Fruit fly (Drosophila melanogaster) whole organism, pupa: ENCODE measurements around the gene CG15579.

Experiments used
- CG10348 ChIP-seq: fragments of 200-800 bp; sonication (Bioruptor generic); IDR thresholded peaks from 2 replicates; pipeline ENCODE4 v1.3.6; 2022; ENCODE audit warnings: missing biosample characterization, missing genetic modification characterization
- CG12605 ChIP-seq: fragments of 200-800 bp; sonication (Bioruptor generic); IDR thresholded peaks from 2 replicates; pipeline ENCODE4 v1.3.6; 2022; ENCODE audit warnings: missing biosample characterization, missing genetic modification characterization
- CG13204 ChIP-seq: fragments of 200-800 bp; sonication (Bioruptor generic); optimal IDR thresholded peaks from 2 replicates; lab custom pipeline; 2018; ENCODE audit warnings: missing biosample characterization, mild to moderate bottlenecking, missing genetic modification characterization, moderate library complexity
- CG14655 ChIP-seq: fragments of 200-800 bp; sonication (Bioruptor generic); optimal IDR thresholded peaks from 3 replicates; lab custom pipeline; 2017; ENCODE audit warnings: mild to moderate bottlenecking, missing biosample characterization, missing genetic modification reagents, missing genetic modification characterization
- CG15710 ChIP-seq: fragments of 200-800 bp; sonication (Bioruptor generic); optimal IDR thresholded peaks from 2 replicates; lab custom pipeline; 2018; ENCODE audit warnings: missing biosample characterization, mild to moderate bottlenecking, missing genetic modification characterization, moderate library complexity
- CG17806 ChIP-seq: fragments of 200-800 bp; sonication (Bioruptor generic); optimal IDR thresholded peaks from 2 replicates; lab custom pipeline; 2018; ENCODE audit warnings: missing biosample characterization, mild to moderate bottlenecking, missing genetic modification characterization, moderate library complexity
- CG32121 ChIP-seq: fragments of 200-800 bp; sonication (Bioruptor generic); IDR thresholded peaks from 2 replicates; pipeline ENCODE4 v1.3.6; 2022; ENCODE audit warnings: missing biosample characterization, missing genetic modification characterization
- CG34367 ChIP-seq: fragments of 200-800 bp; sonication (Bioruptor generic); optimal IDR thresholded peaks from 2 replicates; lab custom pipeline; 2018; ENCODE audit warnings: missing biosample characterization, mild to moderate bottlenecking, missing genetic modification characterization
- CG4496 ChIP-seq: fragments of 200-800 bp; sonication (Bioruptor generic); IDR thresholded peaks from 3 replicates; pipeline ENCODE4 v1.3.6; 2022; ENCODE audit warnings: missing biosample characterization, missing genetic modification characterization
- CG8159 ChIP-seq: fragments of 200-800 bp; sonication (Bioruptor generic); optimal IDR thresholded peaks from 3 replicates; lab custom pipeline; 2018; ENCODE audit warnings: missing biosample characterization, mild to moderate bottlenecking, missing genetic modification characterization, moderate library complexity
- CG8301 ChIP-seq: fragments of 200-800 bp; sonication (Bioruptor generic); optimal IDR thresholded peaks from 2 replicates; lab custom pipeline; 2018; ENCODE audit warnings: missing biosample characterization, mild to moderate bottlenecking, missing genetic modification characterization
- CG9948 ChIP-seq: fragments of 200-800 bp; sonication (Bioruptor generic); optimal IDR thresholded peaks from 2 replicates; lab custom pipeline; 2018; ENCODE audit warnings: missing biosample characterization, mild to moderate bottlenecking, missing genetic modification characterization, moderate library complexity
- D1 ChIP-seq: fragments of 200-800 bp; sonication (Bioruptor generic); optimal IDR thresholded peaks from 2 replicates; lab custom pipeline; 2018; ENCODE audit warnings: missing biosample characterization, mild to moderate bottlenecking, missing genetic modification characterization, moderate library complexity
- EcR ChIP-seq: fragments of 200-800 bp; sonication (Bioruptor generic); optimal IDR thresholded peaks from 3 replicates; lab custom pipeline; 2019; ENCODE audit warnings: missing biosample characterization, missing genetic modification characterization, mild to moderate bottlenecking, moderate library complexity, missing genetic modification reagents
- Ets98B ChIP-seq: fragments of 200-800 bp; sonication (Bioruptor generic); IDR thresholded peaks from 2 replicates; pipeline ENCODE4 v1.3.6; 2022; ENCODE audit warnings: missing biosample characterization, missing genetic modification characterization
- Pif1A ChIP-seq: fragments of 200-800 bp; sonication (Bioruptor generic); optimal IDR thresholded peaks from 3 replicates; lab custom pipeline; 2016; ENCODE audit warnings: missing biosample characterization, missing genetic modification characterization
- Pif1B ChIP-seq: fragments of 200-800 bp; sonication (Bioruptor generic); optimal IDR thresholded peaks from 3 replicates; lab custom pipeline; 2016; ENCODE audit warnings: missing biosample characterization, missing genetic modification characterization
- Snoo ChIP-seq: fragments of 200-800 bp; sonication (Bioruptor generic); optimal IDR thresholded peaks from 3 replicates; lab custom pipeline; 2017; ENCODE audit warnings: missing biosample characterization, mild to moderate bottlenecking, missing genetic modification characterization, inconsistent platforms
- fd96Ca ChIP-seq: fragments of 200-800 bp; sonication (Bioruptor generic); IDR thresholded peaks from 3 replicates; pipeline ENCODE4 v1.3.6; 2022; ENCODE audit warnings: missing biosample characterization, missing genetic modification characterization
- gl ChIP-seq: fragments of 200-800 bp; sonication (Bioruptor generic); optimal IDR thresholded peaks from 2 replicates; lab custom pipeline; 2018; ENCODE audit warnings: missing biosample characterization, mild to moderate bottlenecking, missing genetic modification characterization
- rn ChIP-seq: fragments of 200-800 bp; sonication (Bioruptor generic); IDR thresholded peaks from 2 replicates; pipeline ENCODE4 v1.3.6; 2022; ENCODE audit warnings: missing biosample characterization, missing genetic modification characterization

The CG15579 gene

DNA sequence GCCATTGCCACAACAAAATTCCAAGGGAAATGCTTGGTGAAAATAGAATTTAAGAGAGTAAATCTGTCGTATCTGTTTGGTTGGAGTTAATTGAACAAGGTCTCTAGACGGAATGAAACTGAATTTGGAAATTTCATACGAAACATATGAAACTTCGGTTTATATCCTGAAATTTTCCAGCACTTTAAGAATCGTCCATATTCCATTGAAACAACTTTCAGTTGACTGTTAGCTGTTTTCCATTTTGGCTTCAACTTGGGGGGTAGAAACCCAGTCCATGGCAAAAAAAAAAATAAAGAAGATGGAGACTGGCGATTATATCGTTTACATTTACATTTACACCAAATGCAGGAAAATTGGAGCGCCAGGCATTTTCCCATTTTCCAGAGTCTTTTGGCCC is at the start of gene CG15579:
CG15579 (minus strand) TSS at position 101 of the 400 bp plus-strand sequence.
- TF ChIP-seq CG10348 (no peak), CG4496 (GFP tag; lab: Robert Waterston, UW) (no peak)
- TF ChIP-seq, all 21 proteins: peak for 0

DNA sequence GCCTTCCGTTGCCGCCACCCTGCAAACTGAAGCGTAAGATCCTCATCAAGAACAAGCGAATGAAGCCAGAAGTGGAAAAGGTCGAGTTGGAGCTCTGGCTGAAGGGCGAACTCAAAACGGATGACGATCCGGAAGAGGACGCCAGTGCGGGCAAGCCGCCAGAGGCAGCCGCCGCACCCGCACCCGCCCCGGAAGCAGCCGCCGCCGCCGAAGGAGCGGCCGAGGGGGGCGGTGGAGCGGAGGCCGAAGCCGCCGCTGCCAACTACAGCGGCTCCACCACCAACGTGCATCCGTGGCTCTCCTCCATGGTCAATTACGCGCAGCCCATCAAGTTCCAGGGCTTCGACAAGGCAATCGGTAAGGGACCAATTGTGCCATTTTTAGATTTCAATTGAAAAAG is 46.9 kb upstream of the CG15579 start:
- TF ChIP-seq CG34367 (no peak), gl (tag; lab: Kevin White, UChicago) (no peak), Pif1A (GFP tag; lab: Kevin White, UChicago) (no peak), CG32121 (no peak), CG12605 (GFP tag; lab: Robert Waterston, UW) (no peak), CG4496 (GFP tag; lab: Robert Waterston, UW) (no peak), Snoo (tag; lab: Kevin White, UChicago) (no peak), CG10348 (no peak), Ets98B (GFP tag; lab: Robert Waterston, UW) (no peak), D1 (tag; lab: Kevin White, UChicago) (no peak), EcR (no peak), Pif1B (GFP tag; lab: Kevin White, UChicago) (no peak), CG15710 (no peak), CG8301 (no peak), CG13204 (no peak), fd96Ca (GFP tag; lab: Robert Waterston, UW) (no peak), CG17806 (tag; lab: Kevin White, UChicago) (no peak)

DNA sequence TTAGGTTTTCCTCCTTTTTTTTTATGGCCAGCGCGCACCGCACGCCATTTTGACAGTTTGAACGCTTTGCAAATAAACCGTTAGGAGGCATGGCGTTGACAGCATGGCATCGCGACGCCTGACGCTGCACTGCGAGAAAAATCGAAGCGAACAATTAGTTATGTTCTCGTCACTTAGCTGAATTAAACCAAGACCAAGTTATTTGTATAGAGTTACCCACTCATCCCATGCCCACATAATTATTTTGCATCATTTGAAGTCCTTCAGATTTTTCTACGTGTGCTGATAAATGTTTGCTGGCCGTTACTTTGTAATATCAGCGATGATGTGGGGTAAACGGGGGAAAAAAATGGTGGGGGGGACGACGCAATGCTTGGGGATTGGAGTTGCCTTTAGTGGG is 18.2 kb upstream of the CG15579 start:
- TF ChIP-seq fd96Ca (GFP tag; lab: Robert Waterston, UW) = peak; percentile 33; the same call in 1 of the 3 replicates
- peak; percentile 20; the same call in 1 of the 2 replicates for TF ChIP-seq CG32121
- TF ChIP-seq Ets98B (GFP tag; lab: Robert Waterston, UW) = 0 out of 2 replicates have a peak, but pooled peaks have one; percentile 11
- TF ChIP-seq CG4496 (GFP tag; lab: Robert Waterston, UW) = 0 out of 3 replicates have a peak, but pooled peaks have one; percentile 39
- no peak for TF ChIP-seq EcR
- TF ChIP-seq CG8301 = no peak
- peak; percentile 18 for TF ChIP-seq CG14655 (GFP tag; lab: Kevin White, UChicago)
- TF ChIP-seq Pif1A (GFP tag; lab: Kevin White, UChicago) = no peak

DNA sequence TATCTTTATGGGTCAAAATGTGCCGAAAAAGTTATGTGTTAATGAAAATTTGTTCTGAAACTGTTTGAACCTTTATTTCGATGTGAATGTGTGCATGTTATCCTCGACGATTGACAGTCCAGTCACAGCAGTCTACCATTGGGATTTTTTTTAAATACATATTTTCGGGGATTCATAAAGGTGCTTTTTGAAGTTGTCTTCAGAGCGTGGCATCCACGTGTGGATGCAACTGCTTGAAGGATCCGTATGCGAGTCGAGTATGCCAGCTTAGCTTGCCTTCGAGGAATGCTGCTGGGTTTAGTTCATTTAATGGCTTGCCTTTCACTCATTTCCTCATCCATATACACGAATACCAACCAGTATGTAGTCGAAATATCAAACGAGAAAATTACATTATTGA is 17.8 kb upstream of the CG15579 start, which contains the start of gene CG12693:
CG12693 (minus strand) TSS at position 101 of the 400 bp plus-strand sequence.
- TF ChIP-seq CG8301 (no peak), CG34367 (no peak), CG13204 (no peak), CG12605 (GFP tag; lab: Robert Waterston, UW) (no peak), gl (tag; lab: Kevin White, UChicago) (no peak), CG9948 (tag; lab: Kevin White, UChicago) (no peak), Pif1B (GFP tag; lab: Kevin White, UChicago) (no peak), fd96Ca (GFP tag; lab: Robert Waterston, UW) (no peak), CG32121 (no peak)

DNA sequence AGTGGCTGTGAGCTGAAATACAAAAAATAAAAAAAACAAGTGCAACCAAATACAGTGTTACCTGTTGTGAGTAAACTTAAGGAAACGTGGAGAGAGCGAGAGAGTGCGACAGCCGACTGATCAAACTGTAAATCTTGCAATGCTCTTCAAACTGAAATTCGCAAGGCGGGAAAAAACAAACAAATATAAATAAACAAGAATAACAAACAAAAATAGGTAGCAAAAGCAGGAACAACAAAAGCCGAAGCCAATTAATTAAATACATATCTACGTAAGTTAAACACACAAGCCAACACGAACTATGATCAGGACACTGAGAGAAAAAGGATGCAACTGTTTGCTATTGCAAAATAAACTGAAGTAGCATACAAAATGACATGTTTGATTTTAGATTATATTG is 13.7 kb upstream of the CG15579 start:
- TF ChIP-seq CG34367 (peak; percentile 12), CG8159 (tag; lab: Kevin White, UChicago) (peak; percentile 20), Ets98B (GFP tag; lab: Robert Waterston, UW) (peak; percentile 8; the same call in 1 of the 2 replicates), CG8301 (no peak), D1 (tag; lab: Kevin White, UChicago) (no peak), CG4496 (GFP tag; lab: Robert Waterston, UW) (peak; percentile 11; the same call in 1 of the 3 replicates), CG12605 (GFP tag; lab: Robert Waterston, UW) (peak; percentile 29; the same call in 1 of the 2 replicates), rn (no peak)

DNA sequence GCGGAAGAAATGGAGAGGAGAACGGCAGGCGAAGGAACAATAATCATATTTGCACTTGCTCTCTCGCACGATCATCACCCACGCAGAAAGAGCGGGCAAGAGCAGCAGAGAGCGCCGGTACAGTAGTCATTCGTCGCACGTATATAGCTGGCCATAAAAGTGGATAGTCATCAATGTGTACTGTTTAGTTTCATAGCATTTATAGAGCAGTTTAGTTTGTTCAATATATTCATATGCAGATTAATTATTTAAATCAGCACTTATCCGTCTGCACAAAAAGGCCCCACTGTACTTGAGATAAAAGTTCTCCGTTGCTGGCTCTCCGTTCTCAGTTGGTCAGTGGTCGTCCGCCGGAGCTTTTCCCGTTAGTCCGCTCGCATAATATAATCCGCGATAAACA is 13.2 kb upstream of the CG15579 start:
- peak; percentile 99 for TF ChIP-seq CG32121
- peak; percentile 94 for TF ChIP-seq CG13204
- peak; percentile 99 for TF ChIP-seq CG12605 (GFP tag; lab: Robert Waterston, UW)
- peak; percentile 18 for TF ChIP-seq EcR
- peak; percentile 100 for TF ChIP-seq CG4496 (GFP tag; lab: Robert Waterston, UW)
- peak; percentile 97 for TF ChIP-seq CG8159 (tag; lab: Kevin White, UChicago)
- TF ChIP-seq CG10348 = peak; percentile 98
- peak; percentile 43 for TF ChIP-seq D1 (tag; lab: Kevin White, UChicago)
- TF ChIP-seq Ets98B (GFP tag; lab: Robert Waterston, UW) = peak; percentile 99
- TF ChIP-seq CG9948 (tag; lab: Kevin White, UChicago) = peak; percentile 95
- TF ChIP-seq CG8301 = peak; percentile 98
- peak; percentile 96 for TF ChIP-seq Pif1B (GFP tag; lab: Kevin White, UChicago)
- TF ChIP-seq CG17806 (tag; lab: Kevin White, UChicago) = peak; percentile 96
- TF ChIP-seq gl (tag; lab: Kevin White, UChicago) = peak; percentile 94
- peak; percentile 98 for TF ChIP-seq Pif1A (GFP tag; lab: Kevin White, UChicago)
- TF ChIP-seq CG15710 = peak; percentile 98
- TF ChIP-seq CG14655 (GFP tag; lab: Kevin White, UChicago) = peak; percentile 97
- peak; percentile 97 for TF ChIP-seq CG34367
- peak; percentile 99 for TF ChIP-seq Snoo (tag; lab: Kevin White, UChicago)
- peak; percentile 98 for TF ChIP-seq rn
- peak; percentile 99 for TF ChIP-seq fd96Ca (GFP tag; lab: Robert Waterston, UW)
- TF ChIP-seq, all 21 proteins: peak for 21

DNA sequence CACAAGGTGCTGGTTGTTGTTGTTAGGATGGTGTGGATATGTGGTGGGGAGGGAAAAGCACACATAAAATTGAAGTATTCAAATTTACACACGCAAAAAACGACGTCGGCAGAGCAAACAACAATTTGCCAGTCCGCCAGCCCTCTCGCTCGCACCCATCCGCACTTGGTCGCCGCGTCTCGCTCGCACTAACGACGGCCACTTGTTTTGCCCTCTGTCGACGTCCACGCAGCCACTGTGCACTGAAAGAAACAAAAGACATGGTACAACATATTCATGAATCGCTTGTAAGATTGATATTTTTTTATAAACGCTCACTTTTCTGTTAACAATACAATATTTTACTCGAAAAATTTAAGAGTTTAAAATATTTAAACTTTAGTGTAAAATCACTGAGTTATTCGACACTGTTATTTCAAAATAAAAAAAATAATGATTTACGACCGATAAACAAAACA is 12.3 kb upstream of the CG15579 start:
- TF ChIP-seq CG32121 (peak; percentile 76), CG13204 (peak; percentile 44), CG14655 (GFP tag; lab: Kevin White, UChicago) (peak; percentile 73), fd96Ca (GFP tag; lab: Robert Waterston, UW) (peak; percentile 70; the same call in 2 of the 3 replicates), EcR (no peak), CG10348 (no peak), CG17806 (tag; lab: Kevin White, UChicago) (peak; percentile 54), CG4496 (GFP tag; lab: Robert Waterston, UW) (peak; percentile 73), Snoo (tag; lab: Kevin White, UChicago) (peak; percentile 69), rn (0 out of 2 replicates have a peak, but pooled peaks have one; percentile 23), Pif1A (GFP tag; lab: Kevin White, UChicago) (peak; percentile 43), CG34367 (no peak), gl (tag; lab: Kevin White, UChicago) (no peak), Pif1B (GFP tag; lab: Kevin White, UChicago) (peak; percentile 63), D1 (tag; lab: Kevin White, UChicago) (peak; percentile 28), CG15710 (peak; percentile 50), CG8159 (tag; lab: Kevin White, UChicago) (peak; percentile 72), CG12605 (GFP tag; lab: Robert Waterston, UW) (0 out of 2 replicates have a peak, but pooled peaks have one; percentile 45), Ets98B (GFP tag; lab: Robert Waterston, UW) (peak; percentile 77), CG9948 (tag; lab: Kevin White, UChicago) (peak; percentile 73), CG8301 (peak; percentile 68)
- TF ChIP-seq, all 21 proteins: peak for 17
